Fruit fly (Drosophila melanogaster): ENCODE measurements around the gene skd.

DNA sequence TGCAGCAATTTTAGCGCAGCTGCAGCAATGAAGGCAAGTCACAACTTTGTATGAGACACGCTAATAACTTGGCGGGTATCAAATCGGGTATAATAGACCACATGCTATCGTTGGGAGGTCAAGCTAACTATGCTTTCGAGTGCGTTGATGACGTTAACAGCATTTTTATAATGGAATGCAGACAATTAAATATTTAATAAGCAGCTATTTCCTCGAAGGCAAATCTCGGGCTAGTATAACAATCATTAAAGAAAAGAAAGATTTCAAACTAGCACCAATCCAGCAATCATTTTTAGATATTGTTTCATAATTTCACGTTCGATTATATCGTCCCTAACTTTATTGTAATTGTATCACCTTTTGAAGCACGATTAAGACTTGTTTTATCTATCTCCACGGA is 46.7 kb downstream of the skd start:
- TF ChIP-seq chn (GFP tag; optimal IDR thresholded peaks at IDR 0.05) (no peak), Hr39 (optimal IDR thresholded peaks at IDR 0.05) (no peak), CG2120 (GFP tag; optimal IDR thresholded peaks at IDR 0.05) (no peak), HLHmδ (GFP tag; optimal IDR thresholded peaks at IDR 0.05) (no peak)
